Fruit fly (Drosophila melanogaster): ENCODE measurements around the gene mRRF2.

Gene mRRF2

dm6 chr3R:22590668-22591275 is 22.7 kb upstream of the mRRF2 start (continued):
- TF ChIP-seq Met (GFP tag; optimal IDR thresholded peaks at IDR 0.05) (peak; percentile 50), CG1621 (tag; optimal IDR thresholded peaks at IDR 0.05) (no peak), topi (GFP tag; optimal IDR thresholded peaks at IDR 0.05) (peak; percentile 16), CG8319 (GFP tag; optimal IDR thresholded peaks at IDR 0.05) (no peak), CG34406 (GFP tag; optimal IDR thresholded peaks at IDR 0.05) (peak; percentile 13), Eip93F (GFP tag; optimal IDR thresholded peaks at IDR 0.05) (no peak), CG6854 (GFP tag; optimal IDR thresholded peaks at IDR 0.05) (no peak), CG8119 (GFP tag; IDR thresholded peaks at IDR 0.05) (peak; percentile 71; the same call in 2 of the 3 replicates), fd85E (GFP tag; optimal IDR thresholded peaks at IDR 0.05) (no peak), cyc (GFP tag; optimal IDR thresholded peaks at IDR 0.05) (peak; percentile 4), CG31627 (GFP tag; optimal IDR thresholded peaks at IDR 0.05) (peak; percentile 44), CG6163 (GFP tag; IDR thresholded peaks at IDR 0.05) (peak; percentile 39; the same call in 2 of the 3 replicates), Ets96B (tag; optimal IDR thresholded peaks at IDR 0.05) (peak; percentile 37), OdsH (GFP tag; optimal IDR thresholded peaks at IDR 0.05) (peak; percentile 66), CG6792 (GFP tag; optimal IDR thresholded peaks at IDR 0.05) (peak; percentile 55), CG4318 (GFP tag; optimal IDR thresholded peaks at IDR 0.05) (peak; percentile 80), ss (GFP tag; optimal IDR thresholded peaks at IDR 0.05) (peak in 1 of 2 experiments; percentile 15), Gug (GFP tag; IDR thresholded peaks at IDR 0.05) (peak; percentile 57), CG10631 (GFP tag; optimal IDR thresholded peaks at IDR 0.05) (peak; percentile 67), Sox15 (GFP tag; optimal IDR thresholded peaks at IDR 0.05) (no peak), eg (GFP tag; IDR thresholded peaks at IDR 0.05) (peak; percentile 64; the same call in 1 of the 3 replicates), acj6 (GFP tag; optimal IDR thresholded peaks at IDR 0.05) (peak; percentile 65), CG6808 (GFP tag; optimal IDR thresholded peaks at IDR 0.05) (peak; percentile 22), salr (GFP tag; optimal IDR thresholded peaks at IDR 0.05) (peak in 1 of 2 experiments; percentile 65), pdm3 (GFP tag; optimal IDR thresholded peaks at IDR 0.05) (peak; percentile 72), Sox14 (GFP tag; optimal IDR thresholded peaks at IDR 0.05) (peak; percentile 70), CG10669 (GFP tag; optimal IDR thresholded peaks at IDR 0.05) (no peak), svp (GFP tag) (peak; percentile 62), Ets21C (GFP tag; optimal IDR thresholded peaks at IDR 0.05) (peak; percentile 10), net (GFP tag; optimal IDR thresholded peaks at IDR 0.05) (peak; percentile 76), CG32006 (GFP tag; optimal IDR thresholded peaks at IDR 0.05) (peak; percentile 92), spab (GFP tag; optimal IDR thresholded peaks at IDR 0.05) (peak; percentile 11), CG6276 (GFP tag; optimal IDR thresholded peaks at IDR 0.05) (peak; percentile 77), achi (GFP tag; optimal IDR thresholded peaks at IDR 0.05) (peak; percentile 64), Blimp-1 (GFP tag; optimal IDR thresholded peaks at IDR 0.05) (no peak), CG9139 (GFP tag; optimal IDR thresholded peaks at IDR 0.05) (no peak), vri (GFP tag; optimal IDR thresholded peaks at IDR 0.05) (no peak), Eip78C (GFP tag) (peak; percentile 79), Sox102F (GFP tag; optimal IDR thresholded peaks at IDR 0.05) (peak; percentile 22), CG3919 (GFP tag; optimal IDR thresholded peaks at IDR 0.05) (peak; percentile 55), CG16779 (tag; optimal IDR thresholded peaks at IDR 0.05) (peak; percentile 38), CG15336 (GFP tag; IDR thresholded peaks at IDR 0.05) (peak; percentile 71)

DNA sequence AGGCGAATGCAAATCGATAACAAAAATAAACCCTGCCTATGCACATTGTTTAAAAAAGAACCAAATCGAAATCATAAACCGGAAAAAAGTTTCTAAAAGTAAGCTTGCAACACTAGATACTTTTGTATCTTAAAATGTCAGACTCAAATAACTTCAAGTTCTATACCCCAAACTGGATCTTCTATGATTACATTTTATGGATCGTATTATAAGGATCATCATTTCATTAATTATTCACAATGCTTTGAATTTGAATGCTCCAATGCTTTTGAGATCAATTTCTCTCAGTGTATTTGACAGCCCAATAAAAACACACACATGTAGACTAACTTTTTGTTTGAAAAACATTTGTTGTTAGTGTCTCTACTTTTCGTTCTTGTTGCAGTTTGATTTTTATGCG is 19.2 kb upstream of the mRRF2 start:
- no peak for TF ChIP-seq CG3032 (tag; optimal IDR thresholded peaks at IDR 0.05)
- no peak for TF ChIP-seq CG11762 (GFP tag; optimal IDR thresholded peaks at IDR 0.05; ENCODE audit: insufficient read depth)
- TF ChIP-seq CG8632 (GFP tag; optimal IDR thresholded peaks at IDR 0.05) = no peak
- peak; percentile 78 for TF ChIP-seq CG32006 (GFP tag; optimal IDR thresholded peaks at IDR 0.05)
- TF ChIP-seq lz (GFP tag; optimal IDR thresholded peaks at IDR 0.05) = no peak
- TF ChIP-seq CG1621 (tag; optimal IDR thresholded peaks at IDR 0.05) = no peak
- TF ChIP-seq Eip78C (GFP tag) = peak; percentile 63
- no peak for TF ChIP-seq fd59A (GFP tag; optimal IDR thresholded peaks at IDR 0.05)
- TF ChIP-seq CG9139 (GFP tag; optimal IDR thresholded peaks at IDR 0.05) = no peak
- no peak for TF ChIP-seq CG16779 (tag; optimal IDR thresholded peaks at IDR 0.05)
- TF ChIP-seq net (GFP tag; optimal IDR thresholded peaks at IDR 0.05) = peak; percentile 23
- peak; percentile 70 for TF ChIP-seq CG8119 (GFP tag; IDR thresholded peaks at IDR 0.05)
- no peak for TF ChIP-seq fd85E (GFP tag; optimal IDR thresholded peaks at IDR 0.05)
- peak; percentile 63 for TF ChIP-seq CG15336 (GFP tag; IDR thresholded peaks at IDR 0.05)
- no peak for TF ChIP-seq Blimp-1 (GFP tag; optimal IDR thresholded peaks at IDR 0.05)
- peak in 1 of 2 experiments; percentile 63 for TF ChIP-seq salr (GFP tag; optimal IDR thresholded peaks at IDR 0.05)
- peak; percentile 23 for TF ChIP-seq dac (GFP tag; optimal IDR thresholded peaks at IDR 0.05)
- no peak for TF ChIP-seq Sox14 (GFP tag; optimal IDR thresholded peaks at IDR 0.05)
- TF ChIP-seq CG34406 (GFP tag; optimal IDR thresholded peaks at IDR 0.05) = no peak
- no peak for TF ChIP-seq CG31627 (GFP tag; optimal IDR thresholded peaks at IDR 0.05)
- TF ChIP-seq achi (GFP tag; optimal IDR thresholded peaks at IDR 0.05) = peak; percentile 18
- TF ChIP-seq CG8319 (GFP tag; optimal IDR thresholded peaks at IDR 0.05) = no peak
- TF ChIP-seq CG11294 (GFP tag; IDR thresholded peaks at IDR 0.05) = no peak
